Worm (Caenorhabditis elegans): Measurements from ENCODE around the gene exc-9.

Gene exc-9

ce11 chrIV:7979588-7979987 lies 38.8 kb upstream of the exc-9 start, which contains the start of gene unc-24:
unc-24 (plus strand) TSS chrIV:7979870.
- TF ChIP-seq hnd-1 (tag; optimal IDR thresholded peaks at IDR 0.05) (no peak), tra-4 (tag; optimal IDR thresholded peaks at IDR 0.05) (no peak), ceh-13 (GFP tag; optimal IDR thresholded peaks at IDR 0.05) (no peak), ceh-36 (tag; optimal IDR thresholded peaks at IDR 0.05) (no peak), tbx-37 (GFP tag; conservative IDR thresholded peaks at IDR 0.05) (no peak), sea-1 (GFP tag; conservative IDR thresholded peaks at IDR 0.05) (no peak), pes-1 (GFP tag; IDR thresholded peaks at IDR 0.05) (no peak), ets-7 (tag; optimal IDR thresholded peaks at IDR 0.05) (no peak), F13C5.2 (tag; optimal IDR thresholded peaks at IDR 0.05) (no peak), B0310.2 (tag; optimal IDR thresholded peaks at IDR 0.05) (no peak), hmbx-1 (tag; optimal IDR thresholded peaks at IDR 0.05) (no peak), scrt-1 (GFP tag; IDR thresholded peaks at IDR 0.05) (no peak), flt-1 (GFP tag; IDR thresholded peaks at IDR 0.05) (no peak), aly-1 (tag; optimal IDR thresholded peaks at IDR 0.05) (no peak), tbx-11 (GFP tag; IDR thresholded peaks at IDR 0.05) (no peak)

DNA sequence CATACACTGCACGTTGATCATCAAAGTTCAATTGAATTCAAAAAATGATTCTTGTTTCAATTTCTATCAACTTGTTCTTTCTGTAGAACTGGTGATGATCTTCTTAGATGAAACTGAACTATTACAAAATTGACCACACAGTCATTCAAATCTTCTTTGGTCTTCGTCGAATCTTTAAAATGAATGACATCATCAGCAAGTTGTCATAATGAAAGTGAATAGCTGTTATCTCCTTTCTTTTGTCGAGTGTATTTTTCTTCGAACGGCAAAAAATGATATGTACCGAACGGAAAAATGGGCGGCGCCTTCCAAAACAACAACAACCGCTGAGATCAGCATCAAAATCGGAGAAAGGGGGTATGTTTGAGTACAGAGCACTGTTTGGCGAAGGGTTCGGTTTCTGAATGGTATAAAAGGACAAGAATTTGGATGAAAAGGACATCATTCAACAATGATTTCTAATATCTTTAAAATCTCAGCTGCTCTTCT lies 36.7 kb upstream of the exc-9 start, which contains the start of gene ora-1:
TSS of gene ora-1 (plus strand) at position 439 of the 489 bp plus-strand sequence.
- TF ChIP-seq sea-1 (GFP tag; conservative IDR thresholded peaks at IDR 0.05) (no peak), B0310.2 (tag; optimal IDR thresholded peaks at IDR 0.05) (no peak), F13C5.2 (tag; optimal IDR thresholded peaks at IDR 0.05) (no peak), ceh-36 (tag; optimal IDR thresholded peaks at IDR 0.05) (no peak), ama-1 (optimal IDR thresholded peaks at IDR 0.05) (no peak), ets-7 (tag; optimal IDR thresholded peaks at IDR 0.05) (no peak), hmg-4 (GFP tag; optimal IDR thresholded peaks at IDR 0.05) (no peak), scrt-1 (GFP tag; IDR thresholded peaks at IDR 0.05) (no peak), ceh-13 (GFP tag; optimal IDR thresholded peaks at IDR 0.05) (no peak), pes-1 (GFP tag; IDR thresholded peaks at IDR 0.05) (no peak), tra-4 (tag; optimal IDR thresholded peaks at IDR 0.05) (no peak)

- TF ChIP-seq tbx-11 (GFP tag; IDR thresholded peaks at IDR 0.05) (no peak), hmbx-1 (tag; optimal IDR thresholded peaks at IDR 0.05) (no peak)
These were observed 35.4 kb upstream of the exc-9 start, which contains the start of gene F57H12.6 for ce11 chrIV:7976210-7976609. F57H12.6 (minus strand) TSS chrIV:7976310.

ce11 chrIV:7967006-7967405 lies 26.2 kb upstream of the exc-9 start, which contains the start of gene F57H12.5:
F57H12.5 (plus strand) TSS chrIV:7967306.
- TF ChIP-seq ama-1 (optimal IDR thresholded peaks at IDR 0.05): no peak
- no peak for TF ChIP-seq hmg-4 (GFP tag; optimal IDR thresholded peaks at IDR 0.05)
- no peak for TF ChIP-seq ceh-36 (tag; optimal IDR thresholded peaks at IDR 0.05)
- no peak for TF ChIP-seq hnd-1 (tag; optimal IDR thresholded peaks at IDR 0.05)
- no peak for TF ChIP-seq flt-1 (GFP tag; IDR thresholded peaks at IDR 0.05)
- TF ChIP-seq hmbx-1 (tag; optimal IDR thresholded peaks at IDR 0.05): no peak
- no peak for TF ChIP-seq aly-1 (tag; optimal IDR thresholded peaks at IDR 0.05)

ce11 chrIV:7961889-7962342 lies 21.1 kb upstream of the exc-9 start:
- TF ChIP-seq ama-1 (optimal IDR thresholded peaks at IDR 0.05) (no peak), tbx-37 (GFP tag; conservative IDR thresholded peaks at IDR 0.05) (no peak), hmg-4 (GFP tag; optimal IDR thresholded peaks at IDR 0.05) (no peak), ceh-36 (tag; optimal IDR thresholded peaks at IDR 0.05) (no peak), flt-1 (GFP tag; IDR thresholded peaks at IDR 0.05) (no peak), B0310.2 (tag; optimal IDR thresholded peaks at IDR 0.05) (no peak), ets-7 (tag; optimal IDR thresholded peaks at IDR 0.05) (no peak), hnd-1 (tag; optimal IDR thresholded peaks at IDR 0.05) (no peak), sea-1 (GFP tag; conservative IDR thresholded peaks at IDR 0.05) (no peak)

DNA sequence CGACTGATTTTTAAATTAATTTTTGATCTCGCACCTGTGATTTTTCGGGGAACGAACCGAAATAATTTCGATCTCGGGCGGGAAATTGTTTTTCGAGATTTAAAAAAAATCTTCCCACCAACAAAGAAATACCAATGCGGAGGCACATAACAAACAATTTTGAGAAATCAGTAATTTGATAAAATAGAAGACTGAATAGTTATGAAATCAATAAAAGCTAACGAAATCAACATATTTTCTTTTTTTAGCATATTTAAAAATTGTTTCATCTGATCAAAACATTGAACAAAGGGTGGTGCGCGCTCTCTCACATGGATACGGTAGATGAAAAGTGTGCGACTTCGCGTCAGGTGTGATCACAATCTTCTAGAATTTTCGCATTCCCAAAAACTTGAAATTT lies 17.3 kb upstream of the exc-9 start:
- TF ChIP-seq F13C5.2 (tag; optimal IDR thresholded peaks at IDR 0.05) (no peak), aly-1 (tag; optimal IDR thresholded peaks at IDR 0.05) (no peak), flt-1 (GFP tag; IDR thresholded peaks at IDR 0.05) (no peak), hmg-4 (GFP tag; optimal IDR thresholded peaks at IDR 0.05) (no peak), tra-4 (tag; optimal IDR thresholded peaks at IDR 0.05) (no peak), ets-7 (tag; optimal IDR thresholded peaks at IDR 0.05) (no peak), ama-1 (optimal IDR thresholded peaks at IDR 0.05) (no peak), ceh-13 (GFP tag; optimal IDR thresholded peaks at IDR 0.05) (no peak), tbx-37 (GFP tag; conservative IDR thresholded peaks at IDR 0.05) (no peak), hmbx-1 (tag; optimal IDR thresholded peaks at IDR 0.05) (no peak), ceh-36 (tag; optimal IDR thresholded peaks at IDR 0.05) (no peak), B0310.2 (tag; optimal IDR thresholded peaks at IDR 0.05) (no peak)

ce11 chrIV:7957504-7957903 lies 16.7 kb upstream of the exc-9 start, which contains the start of gene frpr-10:
frpr-10 (plus strand) TSS chrIV:7957804.
- TF ChIP-seq sea-1 (GFP tag; conservative IDR thresholded peaks at IDR 0.05) (no peak), aly-1 (tag; optimal IDR thresholded peaks at IDR 0.05) (no peak), F13C5.2 (tag; optimal IDR thresholded peaks at IDR 0.05) (no peak), tbx-11 (GFP tag; IDR thresholded peaks at IDR 0.05) (no peak), tra-4 (tag; optimal IDR thresholded peaks at IDR 0.05) (no peak), hmg-4 (GFP tag; optimal IDR thresholded peaks at IDR 0.05) (no peak), scrt-1 (GFP tag; IDR thresholded peaks at IDR 0.05) (no peak), hnd-1 (tag; optimal IDR thresholded peaks at IDR 0.05) (no peak), tbx-37 (GFP tag; conservative IDR thresholded peaks at IDR 0.05) (no peak), pes-1 (GFP tag; IDR thresholded peaks at IDR 0.05) (no peak), ceh-36 (tag; optimal IDR thresholded peaks at IDR 0.05) (no peak), ets-7 (tag; optimal IDR thresholded peaks at IDR 0.05) (no peak), ama-1 (optimal IDR thresholded peaks at IDR 0.05) (no peak)

Data from whole organism, early embryonic.